Worm (Caenorhabditis elegans) whole organism, late embryonic: ENCODE results near the gene gos-28.

ENCODE experiments used
- C08G9.2 ChIP-seq: sonication (generic microtip); optimal IDR thresholded peaks from 2 replicates; lab custom pipeline; 2016; ENCODE audit warnings: mild to moderate bottlenecking, missing genetic modification characterization, moderate library complexity, missing compliant biosample characterization
- F13H6.1 ChIP-seq: sonication (generic microtip); optimal IDR thresholded peaks from 2 replicates; lab custom pipeline; 2016; ENCODE audit warnings: missing genetic modification characterization, missing compliant biosample characterization
- K02D7.2 ChIP-seq: sonication (generic microtip); optimal IDR thresholded peaks from 2 replicates; lab custom pipeline; 2017; ENCODE audit warnings: mild to moderate bottlenecking, missing genetic modification characterization, missing compliant biosample characterization
- K09A11.1 ChIP-seq: sonication (generic microtip); optimal IDR thresholded peaks from 2 replicates; lab custom pipeline; 2017; ENCODE audit warnings: antibody characterized with exemption, mild to moderate bottlenecking, missing genetic modification characterization, missing compliant biosample characterization; ENCODE audit not compliant: insufficient read depth
- T23F11.4 ChIP-seq: fragments of 200-800 bp; sonication (Bioruptor generic); optimal IDR thresholded peaks from 2 replicates; lab custom pipeline; 2018; ENCODE audit warnings: mild to moderate bottlenecking, missing genetic modification characterization, missing compliant biosample characterization
- Y22D7AL.16 ChIP-seq: sonication (generic microtip); optimal IDR thresholded peaks from 2 replicates; lab custom pipeline; 2016; ENCODE audit warnings: missing genetic modification characterization, missing compliant biosample characterization
- ahr-1 ChIP-seq: sonication (generic microtip); optimal IDR thresholded peaks from 2 replicates; lab custom pipeline; 2016; ENCODE audit warnings: missing genetic modification characterization, missing compliant biosample characterization
- ceh-19 ChIP-seq: fragments of 200-800 bp; sonication (Bioruptor generic); optimal IDR thresholded peaks from 2 replicates; lab custom pipeline; 2018; ENCODE audit warnings: mild to moderate bottlenecking, missing genetic modification characterization, missing compliant biosample characterization
- ceh-2 ChIP-seq: sonication (generic microtip); optimal IDR thresholded peaks from 2 replicates; lab custom pipeline; 2016; ENCODE audit warnings: missing genotype, missing genetic modification characterization, missing compliant biosample characterization
- ceh-22 ChIP-seq: sonication (generic microtip); optimal IDR thresholded peaks from 2 replicates; lab custom pipeline; 2017; ENCODE audit warnings: missing biosample characterization, missing genetic modification characterization
- ceh-30 ChIP-seq: fragments of 150-350 bp; optimal IDR thresholded peaks from 2 replicates; lab custom pipeline; 2014; ENCODE audit warnings: missing biosample characterization, missing genetic modification characterization
- ceh-31 ChIP-seq: sonication (generic microtip); optimal IDR thresholded peaks from 2 replicates; lab custom pipeline; 2016; ENCODE audit warnings: missing genetic modification characterization, missing compliant biosample characterization
- ceh-45 ChIP-seq: fragments of 200-800 bp; sonication (Bioruptor generic); IDR thresholded peaks from 2 replicates; pipeline ENCODE4 v1.3.6; 2022; ENCODE audit warnings: missing genetic modification reagents, missing genetic modification characterization, missing compliant biosample characterization
- ceh-6 ChIP-seq: fragments of 200-800 bp; sonication (Bioruptor generic); optimal IDR thresholded peaks from 2 replicates; lab custom pipeline; 2018; ENCODE audit warnings: mild to moderate bottlenecking, missing genetic modification characterization, missing compliant biosample characterization
- dmd-4 ChIP-seq: sonication (generic microtip); optimal IDR thresholded peaks from 2 replicates; lab custom pipeline; 2016; ENCODE audit warnings: borderline replicate concordance, missing genetic modification characterization, missing compliant biosample characterization
- dve-1 ChIP-seq: sonication (generic microtip); optimal IDR thresholded peaks from 2 replicates; lab custom pipeline; 2017; ENCODE audit warnings: antibody characterized with exemption, mild to moderate bottlenecking, missing genetic modification characterization, missing compliant biosample characterization
- elt-2 ChIP-seq: sonication (generic microtip); optimal IDR thresholded peaks from 2 replicates; lab custom pipeline; 2016; ENCODE audit warnings: missing genetic modification reagents, missing genetic modification characterization, missing compliant biosample characterization
- elt-4 ChIP-seq: sonication (generic microtip); optimal IDR thresholded peaks from 2 replicates; lab custom pipeline; 2016; ENCODE audit warnings: missing genetic modification characterization, missing compliant biosample characterization
- ets-4 ChIP-seq: sonication (generic microtip); optimal IDR thresholded peaks from 2 replicates; lab custom pipeline; 2016; ENCODE audit warnings: missing genetic modification characterization, missing compliant biosample characterization
- fax-1 ChIP-seq: sonication (generic microtip); optimal IDR thresholded peaks from 2 replicates; lab custom pipeline; 2016; ENCODE audit warnings: missing genotype, missing genetic modification characterization, missing compliant biosample characterization
- fkh-6 ChIP-seq: sonication (generic microtip); optimal IDR thresholded peaks from 2 replicates; lab custom pipeline; 2016; ENCODE audit warnings: missing genetic modification characterization, missing compliant biosample characterization
- hlh-13 ChIP-seq: fragments of 200-800 bp; sonication (Bioruptor generic); optimal IDR thresholded peaks from 2 replicates; lab custom pipeline; 2018; ENCODE audit warnings: mild to moderate bottlenecking, missing genetic modification characterization, missing compliant biosample characterization
- hlh-6 ChIP-seq: sonication (generic microtip); optimal IDR thresholded peaks from 2 replicates; lab custom pipeline; 2016; ENCODE audit warnings: missing genotype, missing genetic modification characterization, missing compliant biosample characterization
- lin-11 ChIP-seq: fragments of 200-800 bp; sonication (Bioruptor generic); optimal IDR thresholded peaks from 2 replicates; lab custom pipeline; 2018; ENCODE audit warnings: mild to moderate bottlenecking, missing genetic modification characterization, missing compliant biosample characterization
- madf-2 ChIP-seq: sonication (generic microtip); optimal IDR thresholded peaks from 2 replicates; lab custom pipeline; 2017; ENCODE audit warnings: missing genetic modification characterization, missing compliant biosample characterization
- mec-3 ChIP-seq: sonication (generic microtip); optimal IDR thresholded peaks from 2 replicates; lab custom pipeline; 2016; ENCODE audit warnings: borderline replicate concordance, missing genetic modification characterization, missing compliant biosample characterization
- nhr-232 ChIP-seq: sonication (generic microtip); optimal IDR thresholded peaks from 2 replicates; lab custom pipeline; 2016; ENCODE audit warnings: missing genetic modification characterization, missing compliant biosample characterization
- pax-1 ChIP-seq: fragments of 150-350 bp; optimal IDR thresholded peaks from 2 replicates; lab custom pipeline; 2014; ENCODE audit warnings: missing biosample characterization, missing genetic modification characterization
- pqm-1 ChIP-seq: sonication (generic microtip); optimal IDR thresholded peaks from 2 replicates; lab custom pipeline; 2016; ENCODE audit warnings: missing genetic modification characterization, missing compliant biosample characterization
- rnt-1 ChIP-seq: sonication (generic microtip); optimal IDR thresholded peaks from 2 replicates; lab custom pipeline; 2016; ENCODE audit warnings: missing genetic modification characterization, missing compliant biosample characterization
- sox-2 ChIP-seq: fragments of 200-800 bp; sonication (Bioruptor generic); IDR thresholded peaks from 2 replicates; pipeline ENCODE4 v1.3.6; 2022; ENCODE audit warnings: missing genetic modification reagents, missing genetic modification characterization, missing compliant biosample characterization
- tbx-2 ChIP-seq: sonication (generic microtip); optimal IDR thresholded peaks from 2 replicates; lab custom pipeline; 2016; ENCODE audit warnings: missing genetic modification characterization, missing compliant biosample characterization
- tbx-7 ChIP-seq: sonication (generic microtip); optimal IDR thresholded peaks from 2 replicates; lab custom pipeline; 2016; ENCODE audit warnings: missing genotype, missing genetic modification characterization, missing compliant biosample characterization
- unc-3 ChIP-seq, 2 experiments: fragments of 200-800 bp in 1 of 2; sonication (Bioruptor generic) in 1 of 2; sonication (generic microtip) in 1 of 2; conservative IDR thresholded peaks in 1 of 2; optimal IDR thresholded peaks in 1 of 2; 2 replicates each; pipeline versions ENCODE4 v1.3.6 to Lab custom; 2016 to 2022; ENCODE audit warnings: missing compliant biosample characterization in 2 of 2, missing genetic modification characterization in 2 of 2, missing genetic modification reagents in 1 of 2
- unc-42 ChIP-seq: sonication (generic microtip); optimal IDR thresholded peaks from 2 replicates; lab custom pipeline; 2016; ENCODE audit warnings: missing genotype, missing genetic modification characterization, missing compliant biosample characterization

The gos-28 gene

DNA sequence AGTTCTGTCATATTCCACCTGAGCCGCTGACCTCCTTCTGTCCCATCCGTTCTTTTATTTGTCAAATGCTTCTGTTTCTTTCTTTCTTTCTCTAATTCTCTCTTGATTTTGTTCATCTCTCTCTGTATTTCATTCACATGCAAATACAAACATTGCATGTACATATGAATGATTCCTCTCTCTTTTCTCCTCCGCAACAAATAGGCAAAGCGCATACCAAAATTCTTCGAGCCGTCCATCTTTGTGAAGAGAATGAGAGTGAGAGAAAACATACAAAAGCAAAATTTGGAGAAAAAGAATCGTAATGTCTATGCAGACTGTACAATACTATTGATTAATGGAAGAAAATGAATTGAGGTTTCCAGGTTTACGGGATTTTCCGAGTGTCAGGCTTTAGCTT, 31.6 kb downstream of the gos-28 start:
- TF ChIP-seq ceh-45 (no peak), pax-1 (tag; lab: Kevin White, UChicago) (peak; percentile 14), ceh-19 (GFP tag; lab: Kevin White, UChicago) (peak; percentile 33)

DNA sequence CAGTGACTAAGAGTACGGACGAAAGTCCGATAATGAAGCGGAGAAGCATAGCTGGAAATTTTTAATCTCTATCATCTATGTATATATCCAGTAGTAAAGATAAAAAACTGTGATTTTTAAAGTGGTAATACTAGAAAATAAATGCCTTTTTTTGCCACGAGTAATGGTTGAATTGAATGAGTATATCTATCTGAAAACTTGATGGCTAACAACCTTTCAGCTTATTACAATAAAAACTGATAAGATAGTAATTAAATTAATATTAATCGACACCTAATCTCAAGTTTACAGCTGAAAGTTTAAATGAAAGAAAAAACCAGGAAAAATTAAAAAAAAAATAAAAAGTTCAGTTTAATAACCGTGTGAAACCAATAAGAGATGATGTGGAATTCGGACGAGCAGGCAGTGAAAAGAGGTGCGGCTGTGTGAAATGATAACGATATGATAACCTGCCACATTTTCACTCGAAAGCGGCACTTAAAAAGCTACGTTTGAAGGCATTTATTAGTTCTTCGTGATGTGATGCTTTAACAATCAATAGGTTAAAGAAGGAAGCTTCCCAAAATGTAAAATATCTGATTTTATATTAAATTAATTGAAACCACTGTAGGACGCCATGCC, 33.9 kb downstream of the gos-28 start, which contains the start of gene nspg-6:
Gene nspg-6, minus strand, starts transcription at position 51 of the 621 bp plus-strand sequence.
- TF ChIP-seq fax-1: no peak
- no peak for TF ChIP-seq hlh-13 (GFP tag; lab: Kevin White, UChicago)
- no peak for TF ChIP-seq tbx-7 (tag; lab: Kevin White, UChicago)
- TF ChIP-seq rnt-1: no peak
- no peak for TF ChIP-seq lin-11 (tag; lab: Kevin White, UChicago)
- no peak for TF ChIP-seq mec-3 (tag; lab: Kevin White, UChicago)
- no peak for TF ChIP-seq K02D7.2 (tag; lab: Kevin White, UChicago)
- TF ChIP-seq K09A11.1 (tag; lab: Kevin White, UChicago): no peak
- TF ChIP-seq ahr-1 (tag; lab: Kevin White, UChicago): no peak
- TF ChIP-seq ceh-31 (tag; lab: Kevin White, UChicago): no peak
- no peak for TF ChIP-seq pqm-1 (tag; lab: Kevin White, UChicago)
- no peak for TF ChIP-seq ceh-45
- no peak for TF ChIP-seq elt-2 (tag; lab: Kevin White, UChicago)
- no peak for TF ChIP-seq unc-42 (tag; lab: Kevin White, UChicago)
- TF ChIP-seq ceh-2 (tag; lab: Kevin White, UChicago): no peak
- no peak for TF ChIP-seq C08G9.2 (tag; lab: Kevin White, UChicago)
- no peak for TF ChIP-seq pax-1 (tag; lab: Kevin White, UChicago)
- TF ChIP-seq dve-1 (tag; lab: Kevin White, UChicago): no peak
- TF ChIP-seq fkh-6 (tag; lab: Kevin White, UChicago): no peak

DNA sequence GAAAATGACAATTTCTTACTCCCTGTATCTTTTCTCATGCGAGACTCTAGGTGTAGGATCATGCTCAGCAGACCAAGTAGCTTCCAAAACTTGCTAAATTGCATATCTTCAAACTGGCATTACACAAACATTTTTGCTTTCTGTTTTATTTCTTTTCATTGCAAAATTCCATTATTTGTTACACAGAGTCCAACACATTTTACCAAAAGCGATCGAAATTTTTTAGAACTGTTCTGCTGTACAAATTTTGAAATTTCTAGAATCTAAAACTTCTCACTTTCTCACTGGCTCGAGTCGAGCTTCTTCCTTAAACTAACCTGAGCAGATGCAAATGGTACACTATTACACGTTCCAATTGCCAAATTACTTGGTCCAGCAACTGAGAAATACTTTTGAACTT, 34.5 kb downstream of the gos-28 start:
- TF ChIP-seq unc-3 (GFP tag; conservative IDR thresholded peaks at IDR 0.05; lab: Robert Waterston, UW) (no peak), unc-3 (tag; optimal IDR thresholded peaks at IDR 0.05; lab: Kevin White, UChicago) (no peak), mec-3 (tag; lab: Kevin White, UChicago) (no peak), elt-4 (no peak), dmd-4 (no peak), nhr-232 (tag; lab: Kevin White, UChicago) (no peak), madf-2 (tag; lab: Kevin White, UChicago) (no peak), ceh-45 (no peak), hlh-6 (tag; lab: Kevin White, UChicago) (no peak), T23F11.4 (GFP tag; lab: Kevin White, UChicago) (no peak), Y22D7AL.16 (tag; lab: Kevin White, UChicago) (no peak), F13H6.1 (tag; lab: Kevin White, UChicago) (no peak), tbx-7 (tag; lab: Kevin White, UChicago) (no peak), sox-2 (GFP tag; lab: Robert Waterston, UW) (no peak), ceh-22 (tag; lab: Kevin White, UChicago) (no peak), ceh-30 (no peak), ceh-6 (GFP tag; lab: Kevin White, UChicago) (no peak), tbx-2 (tag; lab: Kevin White, UChicago) (no peak), rnt-1 (no peak), elt-2 (tag; lab: Kevin White, UChicago) (no peak), ets-4 (no peak)
